Fruit fly (Drosophila melanogaster) whole organism, embryonic: ENCODE results near the gene CG3036.

Experiments used
- CG9727 ChIP-seq: fragments of 200-800 bp; sonication (Bioruptor generic); optimal IDR thresholded peaks from 3 replicates; lab custom pipeline; 2017; ENCODE audit warnings: missing biosample characterization, mild to moderate bottlenecking, missing genetic modification characterization
- CrebB ChIP-seq: fragments of 200-800 bp; sonication (Bioruptor generic); optimal IDR thresholded peaks from 3 replicates; lab custom pipeline; 2018; ENCODE audit warnings: missing biosample characterization, mild to moderate bottlenecking, missing genetic modification characterization
- MTF-1 ChIP-seq: fragments of 200-800 bp; sonication (Bioruptor generic); optimal IDR thresholded peaks from 2 replicates; lab custom pipeline; 2018; ENCODE audit warnings: missing biosample characterization, mild to moderate bottlenecking, missing genetic modification characterization, borderline replicate concordance
- Usf ChIP-seq: fragments of 200-800 bp; sonication (Bioruptor generic); optimal IDR thresholded peaks from 2 replicates; lab custom pipeline; 2017; ENCODE audit warnings: missing genotype, missing biosample characterization, missing genetic modification characterization
- zfh2 ChIP-seq: fragments of 200-800 bp; sonication (Bioruptor generic); optimal IDR thresholded peaks from 2 replicates; lab custom pipeline; 2016; ENCODE audit warnings: missing biosample characterization, missing genetic modification characterization

dm6 chr2L:4886645-4887044 lies 5.3 kb upstream of the CG3036 start:
- TF ChIP-seq CrebB (tag; lab: Kevin White, UChicago): no peak
- TF ChIP-seq Usf: no peak
- TF ChIP-seq MTF-1 (GFP tag; lab: Kevin White, UChicago): no peak
- no peak for TF ChIP-seq zfh2
- TF ChIP-seq CG9727 (GFP tag; lab: Kevin White, UChicago): no peak
